Fruit fly (Drosophila melanogaster) whole organism, embryonic: Measurements from ENCODE around the gene GABPI.

ENCODE experiments used
- Abd-B ChIP-seq: fragments of 200-800 bp; sonication (Bioruptor generic); optimal IDR thresholded peaks from 2 replicates; lab custom pipeline; 2018; ENCODE audit warnings: missing biosample characterization, mild to moderate bottlenecking, missing genetic modification characterization, moderate library complexity
- Ada2b ChIP-seq: fragments of 200-800 bp; sonication (Bioruptor generic); IDR thresholded peaks from 2 replicates; pipeline ENCODE4 v1.3.6; 2022; ENCODE audit warnings: missing biosample characterization, missing genetic modification characterization
- C15 ChIP-seq: fragments of 200-800 bp; sonication (Bioruptor generic); IDR thresholded peaks from 3 replicates; pipeline ENCODE4 v1.3.6; 2022; ENCODE audit warnings: missing biosample characterization, missing genetic modification characterization
- CG10431 ChIP-seq: fragments of 200-800 bp; sonication (Bioruptor generic); optimal IDR thresholded peaks from 3 replicates; lab custom pipeline; 2018; ENCODE audit warnings: missing biosample characterization, mild to moderate bottlenecking, missing genetic modification characterization
- CG11093 ChIP-seq: fragments of 200-800 bp; sonication (Bioruptor generic); IDR thresholded peaks from 3 replicates; pipeline ENCODE4 v1.3.6; 2022; ENCODE audit warnings: missing biosample characterization, missing genetic modification characterization
- CG11696 ChIP-seq: fragments of 200-800 bp; sonication (Bioruptor generic); IDR thresholded peaks from 2 replicates; pipeline ENCODE4 v1.3.6; 2022; ENCODE audit warnings: missing biosample characterization, missing genetic modification characterization
- CG12236 ChIP-seq: fragments of 200-800 bp; sonication (Bioruptor generic); optimal IDR thresholded peaks from 2 replicates; lab custom pipeline; 2016; ENCODE audit warnings: missing biosample characterization, missing genetic modification characterization
- CG12769 ChIP-seq: fragments of 200-800 bp; sonication (Bioruptor generic); optimal IDR thresholded peaks from 2 replicates; lab custom pipeline; 2019; ENCODE audit warnings: missing biosample characterization, mild to moderate bottlenecking, missing genetic modification characterization, moderate library complexity
- CG14050 ChIP-seq: fragments of 200-800 bp; sonication (Bioruptor generic); IDR thresholded peaks from 3 replicates; pipeline ENCODE4 v1.3.6; 2022; ENCODE audit warnings: missing biosample characterization, missing genetic modification characterization
- CG15269 ChIP-seq: fragments of 200-800 bp; sonication (Bioruptor generic); optimal IDR thresholded peaks from 2 replicates; lab custom pipeline; 2018; ENCODE audit warnings: missing biosample characterization, mild to moderate bottlenecking, missing genetic modification characterization, moderate library complexity
- CG16815 ChIP-seq: fragments of 200-800 bp; sonication (Bioruptor generic); optimal IDR thresholded peaks from 3 replicates; lab custom pipeline; 2017; ENCODE audit warnings: missing biosample characterization, mild to moderate bottlenecking, missing genetic modification characterization
- CG17361 ChIP-seq: fragments of 200-800 bp; sonication (Bioruptor generic); IDR thresholded peaks from 3 replicates; pipeline ENCODE4 v1.3.6; 2022; ENCODE audit warnings: missing biosample characterization, missing genetic modification characterization
- CG18011 ChIP-seq: fragments of 200-800 bp; sonication (Bioruptor generic); optimal IDR thresholded peaks from 2 replicates; lab custom pipeline; 2017; ENCODE audit warnings: missing biosample characterization, missing genetic modification characterization, mild to moderate bottlenecking, moderate library complexity, missing genotype
- CG3163 ChIP-seq: fragments of 200-800 bp; sonication (Bioruptor generic); optimal IDR thresholded peaks from 3 replicates; lab custom pipeline; 2016; ENCODE audit warnings: missing biosample characterization, missing genetic modification characterization
- CG33557 ChIP-seq: fragments of 200-800 bp; sonication (Bioruptor generic); optimal IDR thresholded peaks from 2 replicates; lab custom pipeline; 2019; ENCODE audit warnings: missing biosample characterization, mild to moderate bottlenecking, missing genetic modification characterization, moderate library complexity
- CG3847 ChIP-seq: fragments of 200-800 bp; sonication (Bioruptor generic); IDR thresholded peaks from 2 replicates; pipeline ENCODE4 v1.3.6; 2022; ENCODE audit warnings: missing biosample characterization, missing genetic modification characterization
- CG4328 ChIP-seq: fragments of 200-800 bp; sonication (Bioruptor generic); optimal IDR thresholded peaks from 3 replicates; lab custom pipeline; 2017; ENCODE audit warnings: missing biosample characterization, missing genetic modification reagents, missing genetic modification characterization
- CG4707 ChIP-seq: fragments of 200-800 bp; sonication (Bioruptor generic); optimal IDR thresholded peaks from 2 replicates; lab custom pipeline; 2018; ENCODE audit warnings: missing biosample characterization, mild to moderate bottlenecking, missing genetic modification characterization, moderate library complexity
- CG6765 ChIP-seq: fragments of 200-800 bp; sonication (Bioruptor generic); optimal IDR thresholded peaks from 3 replicates; lab custom pipeline; 2017; ENCODE audit warnings: missing biosample characterization, mild to moderate bottlenecking, missing genetic modification characterization
- CG6791 ChIP-seq: fragments of 200-800 bp; sonication (Bioruptor generic); IDR thresholded peaks from 3 replicates; pipeline ENCODE4 v1.3.6; 2022; ENCODE audit warnings: missing biosample characterization, missing genetic modification characterization; ENCODE audit not compliant: partially characterized antibody
- CG9437 ChIP-seq: fragments of 200-800 bp; sonication (Bioruptor generic); optimal IDR thresholded peaks from 2 replicates; lab custom pipeline; 2018; ENCODE audit warnings: missing biosample characterization, mild to moderate bottlenecking, missing genetic modification characterization
- CHES-1-like ChIP-seq: fragments of 200-800 bp; sonication (Bioruptor generic); optimal IDR thresholded peaks from 2 replicates; lab custom pipeline; 2016; ENCODE audit warnings: missing biosample characterization, missing genetic modification characterization
- Dll ChIP-seq: fragments of 200-800 bp; sonication (Bioruptor generic); IDR thresholded peaks from 4 replicates; pipeline ENCODE4 v1.3.6; 2022; ENCODE audit warnings: missing biosample characterization, missing genetic modification characterization; ENCODE audit not compliant: partially characterized antibody
- Gug ChIP-seq: fragments of 200-800 bp; sonication (Bioruptor generic); IDR thresholded peaks from 4 replicates; pipeline ENCODE4 v1.3.6; 2022; ENCODE audit warnings: missing biosample characterization, missing genetic modification characterization
- H15 ChIP-seq: fragments of 200-800 bp; sonication (Bioruptor generic); IDR thresholded peaks from 3 replicates; pipeline ENCODE4 v1.3.6; 2022; ENCODE audit warnings: missing biosample characterization, missing genetic modification characterization
- H2.0 ChIP-seq: fragments of 200-800 bp; sonication (Bioruptor generic); IDR thresholded peaks from 2 replicates; pipeline ENCODE4 v1.3.6; 2022; ENCODE audit warnings: missing biosample characterization, missing genetic modification characterization
- HLH4C ChIP-seq: fragments of 200-800 bp; sonication (Bioruptor generic); IDR thresholded peaks from 3 replicates; pipeline ENCODE4 v1.3.6; 2022; ENCODE audit warnings: missing biosample characterization, missing genetic modification characterization; ENCODE audit not compliant: partially characterized antibody
- HmgD ChIP-seq: fragments of 200-800 bp; sonication (Bioruptor generic); optimal IDR thresholded peaks from 3 replicates; lab custom pipeline; 2016; ENCODE audit warnings: missing biosample characterization, missing genetic modification characterization
- Hr78 ChIP-seq, 2 experiments: fragments of 200-800 bp in 1 of 2; fragments of >200 bp in 1 of 2; sonication (Bioruptor generic) in 1 of 2; optimal IDR thresholded peaks; 2 replicates each; lab custom pipeline; 2017 to 2019; ENCODE audit warnings: missing biosample characterization in 2 of 2, missing genetic modification characterization in 2 of 2, mild to moderate bottlenecking in 1 of 2, moderate library complexity in 1 of 2
- NC2β ChIP-seq: fragments of 200-800 bp; sonication (Bioruptor generic); optimal IDR thresholded peaks from 2 replicates; lab custom pipeline; 2016; ENCODE audit warnings: missing biosample characterization, missing genetic modification characterization
- Oli ChIP-seq: fragments of 200-800 bp; sonication (Bioruptor generic); optimal IDR thresholded peaks from 2 replicates; lab custom pipeline; 2018; ENCODE audit warnings: missing biosample characterization, mild to moderate bottlenecking, missing genetic modification characterization, moderate library complexity
- Pdp1 ChIP-seq, 2 experiments: fragments of 200-800 bp; sonication (Bioruptor generic); optimal IDR thresholded peaks; 3 replicates each; lab custom pipeline; 2016; ENCODE audit warnings: missing biosample characterization in 2 of 2, missing genetic modification characterization in 2 of 2, mild to moderate bottlenecking in 1 of 2, moderate library complexity in 1 of 2
- Vsx1 ChIP-seq: fragments of 200-800 bp; sonication (Bioruptor generic); optimal IDR thresholded peaks from 2 replicates; lab custom pipeline; 2017; ENCODE audit warnings: missing biosample characterization, mild to moderate bottlenecking, missing genetic modification characterization, missing genetic modification reagents
- ato ChIP-seq: fragments of 200-800 bp; sonication (Bioruptor generic); IDR thresholded peaks from 2 replicates; pipeline ENCODE4 v1.3.6; 2022; ENCODE audit warnings: missing biosample characterization, missing genetic modification characterization; ENCODE audit not compliant: partially characterized antibody
- bowl ChIP-seq: fragments of 200-800 bp; sonication (Bioruptor generic); IDR thresholded peaks from 2 replicates; pipeline ENCODE4 v1.3.6; 2022; ENCODE audit warnings: missing biosample characterization, missing genetic modification characterization
- eyg ChIP-seq: fragments of 200-800 bp; sonication (Bioruptor generic); optimal IDR thresholded peaks from 3 replicates; lab custom pipeline; 2016; ENCODE audit warnings: missing biosample characterization, missing genetic modification characterization
- fd64A ChIP-seq: fragments of 200-800 bp; sonication (Bioruptor generic); optimal IDR thresholded peaks from 3 replicates; lab custom pipeline; 2018; ENCODE audit warnings: missing biosample characterization, mild to moderate bottlenecking, missing genetic modification characterization
- gce ChIP-seq: fragments of 200-800 bp; sonication (Bioruptor generic); IDR thresholded peaks from 3 replicates; pipeline ENCODE4 v1.3.6; 2022; ENCODE audit warnings: missing biosample characterization, missing genetic modification characterization
- grn ChIP-seq: fragments of 200-800 bp; sonication (Bioruptor generic); optimal IDR thresholded peaks from 3 replicates; lab custom pipeline; 2017; ENCODE audit warnings: missing biosample characterization, missing genetic modification characterization
- gsb ChIP-seq: fragments of 200-800 bp; sonication (Bioruptor generic); IDR thresholded peaks from 2 replicates; pipeline ENCODE4 v1.3.6; 2022; ENCODE audit warnings: missing biosample characterization, missing genetic modification characterization
- lilli ChIP-seq: fragments of 200-800 bp; sonication (Bioruptor generic); optimal IDR thresholded peaks from 3 replicates; lab custom pipeline; 2016; ENCODE audit warnings: missing biosample characterization, missing genetic modification characterization
- mirr ChIP-seq: fragments of 200-800 bp; sonication (Bioruptor generic); optimal IDR thresholded peaks from 3 replicates; lab custom pipeline; 2018; ENCODE audit warnings: missing biosample characterization, mild to moderate bottlenecking, missing genetic modification characterization
- pum ChIP-seq: fragments of 200-800 bp; sonication (Bioruptor generic); optimal IDR thresholded peaks from 2 replicates; lab custom pipeline; 2016; ENCODE audit warnings: missing biosample characterization, missing genetic modification characterization
- schlank ChIP-seq: fragments of 200-800 bp; sonication (Bioruptor generic); optimal IDR thresholded peaks from 2 replicates; lab custom pipeline; 2018; ENCODE audit warnings: missing biosample characterization, mild to moderate bottlenecking, missing genetic modification characterization
- scrt ChIP-seq: fragments of 200-800 bp; sonication (Bioruptor generic); optimal IDR thresholded peaks from 2 replicates; lab custom pipeline; 2018; ENCODE audit warnings: missing biosample characterization, mild to moderate bottlenecking, missing genetic modification characterization, moderate library complexity
- slp2 ChIP-seq: fragments of 200-800 bp; sonication (Bioruptor generic); optimal IDR thresholded peaks from 2 replicates; lab custom pipeline; 2016; ENCODE audit warnings: missing biosample characterization, missing genetic modification characterization
- sqz ChIP-seq: fragments of 200-800 bp; sonication (Bioruptor generic); optimal IDR thresholded peaks from 3 replicates; lab custom pipeline; 2018; ENCODE audit warnings: missing biosample characterization, mild to moderate bottlenecking, missing genetic modification characterization
- tio ChIP-seq: fragments of 200-800 bp; sonication (Bioruptor generic); optimal IDR thresholded peaks from 2 replicates; lab custom pipeline; 2017; ENCODE audit warnings: missing biosample characterization, missing genetic modification characterization, inconsistent platforms
- wdn ChIP-seq: fragments of 200-800 bp; sonication (Bioruptor generic); IDR thresholded peaks from 2 replicates; pipeline ENCODE4 v1.3.6; 2022; ENCODE audit warnings: missing biosample characterization, missing genetic modification characterization

GABPI gene

dm6 chr2L:3055710-3056447 lies 25.5 kb downstream of the GABPI start (continued):
- TF ChIP-seq bowl (GFP tag; lab: Robert Waterston, UW): no peak
- TF ChIP-seq C15 (GFP tag; lab: Robert Waterston, UW): no peak
- TF ChIP-seq CG12236 (GFP tag; lab: Kevin White, UChicago): no peak
- no peak for TF ChIP-seq HLH4C (GFP tag; lab: Robert Waterston, UW)
- TF ChIP-seq CG17361 (GFP tag; lab: Robert Waterston, UW): peak; percentile 84
- TF ChIP-seq CG3847 (GFP tag; lab: Robert Waterston, UW): peak; percentile 43; the same call in 1 of the 2 replicates
- no peak for TF ChIP-seq CG3163 (GFP tag; lab: Kevin White, UChicago)
- no peak for TF ChIP-seq sqz (GFP tag; lab: Kevin White, UChicago)
- TF ChIP-seq CG11093 (GFP tag; lab: Robert Waterston, UW): 0 out of 3 replicates have a peak, but pooled peaks have one; percentile 9
- TF ChIP-seq CG15269: no peak
- TF ChIP-seq eyg: no peak
- no peak for TF ChIP-seq pum (GFP tag; lab: Kevin White, UChicago)
- no peak for TF ChIP-seq HmgD
- no peak for TF ChIP-seq CG11696 (GFP tag; lab: Robert Waterston, UW)
- peak; percentile 45 for TF ChIP-seq Oli (tag; lab: Kevin White, UChicago)
- no peak for TF ChIP-seq ato (GFP tag; lab: Robert Waterston, UW)
- TF ChIP-seq CG4328: no peak
- peak; percentile 56 for TF ChIP-seq CG9437 (GFP tag; lab: Kevin White, UChicago)
- no peak for TF ChIP-seq CG10431 (GFP tag; lab: Kevin White, UChicago)
- TF ChIP-seq tio (GFP tag; lab: Kevin White, UChicago): peak; percentile 55
- TF ChIP-seq fd64A (GFP tag; lab: Kevin White, UChicago): no peak
- no peak for TF ChIP-seq CG6765 (GFP tag; lab: Kevin White, UChicago)
- no peak for TF ChIP-seq CG6791 (GFP tag; lab: Robert Waterston, UW)
- peak; percentile 70 for TF ChIP-seq grn
- TF ChIP-seq gsb: no peak
- no peak for TF ChIP-seq wdn (GFP tag; lab: Robert Waterston, UW)
- peak; percentile 6 for TF ChIP-seq scrt (GFP tag; lab: Kevin White, UChicago)
- no peak for TF ChIP-seq CG16815 (GFP tag; lab: Kevin White, UChicago)
- 0 out of 3 replicates have a peak, but pooled peaks have one; percentile 12 for TF ChIP-seq H15 (GFP tag; lab: Robert Waterston, UW)
- TF ChIP-seq Vsx1: no peak
- no peak for TF ChIP-seq CG33557
- TF ChIP-seq H2.0 (GFP tag; lab: Robert Waterston, UW): no peak
- no peak for TF ChIP-seq CG4707 (GFP tag; lab: Kevin White, UChicago)
- no peak for TF ChIP-seq Ada2b (GFP tag; lab: Robert Waterston, UW)
- no peak for TF ChIP-seq CG12769 (tag; lab: Kevin White, UChicago)
- TF ChIP-seq slp2 (GFP tag; lab: Kevin White, UChicago): no peak
- TF ChIP-seq gce (GFP tag; lab: Robert Waterston, UW): no peak
- no peak for TF ChIP-seq mirr (GFP tag; lab: Kevin White, UChicago)
- peak; percentile 53; the same call in 2 of the 4 replicates for TF ChIP-seq Dll (GFP tag; lab: Robert Waterston, UW)
- peak in 1 of 2 experiments; percentile 6 for TF ChIP-seq Hr78 (GFP tag; optimal IDR thresholded peaks at IDR 0.05; lab: Kevin White, UChicago)
- peak; percentile 24 for TF ChIP-seq Abd-B (GFP tag; lab: Kevin White, UChicago)
- no peak; the same call in 2 of the 4 replicates for TF ChIP-seq Gug (GFP tag; lab: Robert Waterston, UW)
- TF ChIP-seq CHES-1-like (GFP tag; lab: Kevin White, UChicago): peak; percentile 24
- no peak for TF ChIP-seq schlank (tag; lab: Kevin White, UChicago)
- TF ChIP-seq CG14050 (GFP tag; lab: Robert Waterston, UW): no peak
- peak; percentile 50 for TF ChIP-seq lilli
- peak; percentile 4 to 48 for TF ChIP-seq Pdp1 (GFP tag; optimal IDR thresholded peaks at IDR 0.05; lab: Kevin White, UChicago)
- no peak for TF ChIP-seq CG18011 (GFP tag; lab: Kevin White, UChicago)
- no peak for TF ChIP-seq NC2β
